Worm (Caenorhabditis elegans): ENCODE data around the gene K01B6.4.
A peak's percentile ranks its signal among the peaks of the same experiment; 100 is the strongest.

DNA sequence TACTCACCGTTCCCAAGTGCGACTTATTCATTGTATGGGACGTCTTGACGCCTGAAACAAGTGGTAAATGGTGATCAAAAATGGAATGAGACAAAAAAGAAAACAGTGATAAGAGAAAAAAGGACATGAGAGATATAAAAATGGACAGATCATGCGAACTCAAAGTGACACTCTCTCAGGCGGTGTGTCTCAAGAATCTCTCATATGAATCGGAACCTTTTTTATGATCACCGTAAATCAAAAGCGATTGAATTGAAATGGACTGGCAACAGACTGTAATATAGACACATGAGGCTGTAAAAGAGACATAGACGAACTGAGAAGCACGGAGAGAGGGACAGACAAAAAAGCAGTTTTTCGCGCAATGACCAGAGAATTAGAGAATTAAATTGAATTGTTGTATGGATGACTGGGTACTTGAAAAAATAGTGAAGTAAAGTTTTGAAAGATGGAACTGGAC lies 28.2 kb downstream of the K01B6.4 start, which contains the start of gene clip-1:
- TF ChIP-seq madf-10 (tag; optimal IDR thresholded peaks at IDR 0.05) (no peak), somi-1 (GFP tag; optimal IDR thresholded peaks at IDR 0.05) (no peak), egrh-3 (GFP tag; IDR thresholded peaks at IDR 0.05) (no peak), attf-5 (GFP tag; optimal IDR thresholded peaks at IDR 0.05) (no peak), egl-44 (GFP tag; IDR thresholded peaks at IDR 0.05) (no peak), cebp-1 (GFP tag; IDR thresholded peaks at IDR 0.05) (no peak), cebp-1 (tag; optimal IDR thresholded peaks at IDR 0.05) (peak; percentile 34), sea-2 (GFP tag; IDR thresholded peaks at IDR 0.05) (no peak)
